Fruit fly (Drosophila melanogaster): ENCODE measurements around the gene CG7402.
"Not testable (repeated sequence)": the region's sequence is repeated elsewhere in the genome, so short reads cannot be mapped to it uniquely, and the experiment has no call there.

Gene CG7402

DNA sequence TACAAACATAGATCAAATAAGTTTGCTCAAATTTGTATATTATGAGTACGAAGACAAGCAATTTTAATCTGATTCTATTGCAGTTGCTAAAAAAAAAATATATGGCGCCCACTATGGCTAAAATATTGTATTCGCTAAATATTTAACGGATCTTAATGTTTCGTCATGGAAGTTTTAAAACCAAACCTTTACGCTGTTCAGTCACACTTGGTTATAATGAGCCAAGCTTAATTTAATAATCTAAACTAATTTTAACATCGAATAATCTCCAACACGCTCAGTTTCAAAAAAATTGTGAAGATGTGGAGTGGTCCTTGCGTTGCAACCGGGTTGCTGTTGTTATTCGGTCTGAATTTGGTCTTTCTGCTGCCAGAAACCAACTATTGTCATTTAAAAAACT lies 29.3 kb upstream of the CG7402 start, which contains the start of gene CG34002:
Gene CG34002, plus strand, starts transcription at position 301 of the 400 bp plus-strand sequence.
- not testable (repeated sequence) for TF ChIP-seq Rel (GFP tag; optimal IDR thresholded peaks at IDR 0.05); Rel (tag; optimal IDR thresholded peaks at IDR 0.05); fru (GFP tag; optimal IDR thresholded peaks at IDR 0.05); Dfd (GFP tag; optimal IDR thresholded peaks at IDR 0.05)

DNA sequence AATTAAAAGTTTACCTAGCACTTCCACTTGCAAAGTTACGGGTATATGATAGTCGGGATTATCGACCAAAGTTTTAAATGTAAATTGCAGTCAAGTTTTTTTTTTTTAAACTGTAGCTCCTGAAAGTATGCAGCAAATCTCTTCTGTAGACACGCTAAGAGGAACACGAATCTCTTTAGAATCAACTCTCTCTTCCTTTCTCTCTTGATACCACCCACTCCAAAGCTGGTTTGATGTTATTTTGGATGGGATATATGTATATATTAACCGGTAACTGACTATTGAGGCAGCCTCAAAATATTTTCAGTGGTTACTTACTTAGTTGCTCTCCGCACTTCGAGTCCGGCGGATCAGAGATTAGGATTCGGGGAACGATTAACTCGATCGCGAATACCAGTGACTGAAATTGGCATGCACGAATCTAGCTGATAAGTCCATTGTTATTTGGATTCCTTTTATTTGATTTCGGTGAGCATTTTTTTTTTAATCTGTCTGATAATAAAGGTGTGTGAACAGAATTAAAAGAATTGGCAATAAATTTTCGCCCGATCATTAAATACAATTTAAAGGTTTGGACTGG lies 8.6 kb upstream of the CG7402 start, which contains the start of gene CG7408:
Gene CG7408, plus strand, starts transcription at position 316 of the 580 bp plus-strand sequence.
- TF ChIP-seq Vsx2 (GFP tag; optimal IDR thresholded peaks at IDR 0.05; ENCODE audit: partially characterized antibody) (no peak), Mio (GFP tag; optimal IDR thresholded peaks at IDR 0.05) (no peak), Hr78 (GFP tag; optimal IDR thresholded peaks at IDR 0.05) (no peak), foxo (GFP tag; optimal IDR thresholded peaks at IDR 0.05) (no peak), dl (GFP tag; optimal IDR thresholded peaks at IDR 0.05; ENCODE audit: insufficient read depth in 1 of 2, partially characterized antibody in 2 of 2) (peak in 1 of 2 experiments; percentile 28), OdsH (GFP tag; optimal IDR thresholded peaks at IDR 0.05) (no peak), HLH106 (tag; optimal IDR thresholded peaks at IDR 0.05) (no peak), dmrt93B (GFP tag; optimal IDR thresholded peaks at IDR 0.05) (no peak), Abd-B (GFP tag; optimal IDR thresholded peaks at IDR 0.05) (no peak), jim (GFP tag; optimal IDR thresholded peaks at IDR 0.05) (no peak), CG9705 (GFP tag; optimal IDR thresholded peaks at IDR 0.05) (no peak), psq (GFP tag; optimal IDR thresholded peaks at IDR 0.05) (no peak), Rel (GFP tag; optimal IDR thresholded peaks at IDR 0.05) (no peak), Rel (tag; optimal IDR thresholded peaks at IDR 0.05) (no peak), Sp1 (GFP tag; optimal IDR thresholded peaks at IDR 0.05) (no peak), sv (GFP tag; optimal IDR thresholded peaks at IDR 0.05) (no peak), woc (GFP tag; optimal IDR thresholded peaks at IDR 0.05) (no peak), br (GFP tag; optimal IDR thresholded peaks at IDR 0.05) (peak; percentile 24), brk (GFP tag; optimal IDR thresholded peaks at IDR 0.05) (no peak), h (GFP tag; optimal IDR thresholded peaks at IDR 0.05) (peak; percentile 49), ey (GFP tag; optimal IDR thresholded peaks at IDR 0.05) (no peak), sage (GFP tag; optimal IDR thresholded peaks at IDR 0.05) (no peak), CG32264 (GFP tag; optimal IDR thresholded peaks at IDR 0.05) (no peak), fru (GFP tag; optimal IDR thresholded peaks at IDR 0.05) (peak; percentile 79), GATAd (GFP tag; optimal IDR thresholded peaks at IDR 0.05) (no peak), pan (optimal IDR thresholded peaks at IDR 0.05) (no peak), Hnf4 (GFP tag; optimal IDR thresholded peaks at IDR 0.05) (peak; percentile 28), dsf (GFP tag; optimal IDR thresholded peaks at IDR 0.05; ENCODE audit: borderline replicate concordance) (no peak), tai (GFP tag; optimal IDR thresholded peaks at IDR 0.05) (no peak), Jra (GFP tag; optimal IDR thresholded peaks at IDR 0.05) (no peak), Myc (optimal IDR thresholded peaks at IDR 0.05) (peak; percentile 29), Hr83 (GFP tag; optimal IDR thresholded peaks at IDR 0.05; ENCODE audit: poor library complexity, severe bottlenecking) (peak; percentile 12), N (GFP tag; optimal IDR thresholded peaks at IDR 0.05) (no peak), Dif (GFP tag; optimal IDR thresholded peaks at IDR 0.05; ENCODE audit: partially characterized antibody) (peak; percentile 37), usp (GFP tag; optimal IDR thresholded peaks at IDR 0.05) (no peak), CrebA (GFP tag; optimal IDR thresholded peaks at IDR 0.05; ENCODE audit: borderline replicate concordance) (peak; percentile 65), lola (GFP tag; optimal IDR thresholded peaks at IDR 0.05) (no peak), Dfd (GFP tag; optimal IDR thresholded peaks at IDR 0.05) (no peak), rgr (GFP tag; optimal IDR thresholded peaks at IDR 0.05) (no peak)

DNA sequence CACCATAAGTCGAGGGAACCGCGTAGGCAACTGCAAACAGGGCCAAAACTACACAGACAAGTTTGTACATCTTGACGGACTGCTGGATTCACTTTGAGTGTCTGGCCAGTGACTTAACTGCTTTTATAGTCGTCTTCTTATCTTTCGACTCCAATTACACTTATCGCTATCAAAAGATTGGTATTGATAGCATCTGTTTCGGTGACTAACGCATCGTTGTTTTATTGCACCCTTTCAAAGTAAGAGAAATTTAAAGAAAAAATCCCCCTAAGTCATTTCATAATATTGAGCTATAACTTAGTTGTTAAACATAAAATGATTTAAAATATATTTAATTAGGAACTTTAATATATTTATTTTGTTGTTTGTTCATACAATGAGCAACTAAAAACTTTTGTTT lies 3.2 kb upstream of the CG7402 start, which contains the start of gene CG5506:
Gene CG5506, minus strand, starts transcription at position 101 of the 400 bp plus-strand sequence.
- no peak for TF ChIP-seq Dif (GFP tag; optimal IDR thresholded peaks at IDR 0.05; ENCODE audit: partially characterized antibody)
- no peak for TF ChIP-seq Rel (GFP tag; optimal IDR thresholded peaks at IDR 0.05)
- peak; percentile 66 for TF ChIP-seq Rel (tag; optimal IDR thresholded peaks at IDR 0.05)
- TF ChIP-seq br (GFP tag; optimal IDR thresholded peaks at IDR 0.05), result no peak
